Worm (Caenorhabditis elegans) whole organism, early embryonic: ENCODE measurements around the gene vha-2.

Source experiments
- B0310.2 ChIP-seq: sonication (generic microtip); optimal IDR thresholded peaks from 2 replicates; lab custom pipeline; 2016; ENCODE audit warnings: mild to moderate bottlenecking, missing genetic modification characterization, missing compliant biosample characterization
- F13C5.2 ChIP-seq: sonication (generic microtip); optimal IDR thresholded peaks from 2 replicates; lab custom pipeline; 2017; ENCODE audit warnings: mild to moderate bottlenecking, missing genetic modification characterization, inconsistent platforms, missing compliant biosample characterization
- aly-1 ChIP-seq: sonication (generic microtip); optimal IDR thresholded peaks from 2 replicates; lab custom pipeline; 2016; ENCODE audit warnings: missing genetic modification characterization, missing compliant biosample characterization
- ama-1 ChIP-seq: fragments of 150-350 bp; optimal IDR thresholded peaks from 2 replicates; lab custom pipeline; 2014
- ets-7 ChIP-seq: sonication (generic microtip); optimal IDR thresholded peaks from 2 replicates; lab custom pipeline; 2016; ENCODE audit warnings: missing genotype, missing genetic modification characterization, missing compliant biosample characterization
- flt-1 ChIP-seq: fragments of 200-800 bp; sonication (Bioruptor generic); IDR thresholded peaks from 2 replicates; pipeline ENCODE4 v1.3.6; 2022; ENCODE audit warnings: missing genetic modification characterization, missing compliant biosample characterization
- scrt-1 ChIP-seq: fragments of 200-800 bp; sonication (Bioruptor generic); IDR thresholded peaks from 2 replicates; pipeline ENCODE4 v1.3.6; 2022; ENCODE audit warnings: missing genetic modification characterization, missing compliant biosample characterization
- tra-4 ChIP-seq: sonication (generic microtip); optimal IDR thresholded peaks from 2 replicates; lab custom pipeline; 2017; ENCODE audit warnings: missing genetic modification characterization, missing compliant biosample characterization

DNA sequence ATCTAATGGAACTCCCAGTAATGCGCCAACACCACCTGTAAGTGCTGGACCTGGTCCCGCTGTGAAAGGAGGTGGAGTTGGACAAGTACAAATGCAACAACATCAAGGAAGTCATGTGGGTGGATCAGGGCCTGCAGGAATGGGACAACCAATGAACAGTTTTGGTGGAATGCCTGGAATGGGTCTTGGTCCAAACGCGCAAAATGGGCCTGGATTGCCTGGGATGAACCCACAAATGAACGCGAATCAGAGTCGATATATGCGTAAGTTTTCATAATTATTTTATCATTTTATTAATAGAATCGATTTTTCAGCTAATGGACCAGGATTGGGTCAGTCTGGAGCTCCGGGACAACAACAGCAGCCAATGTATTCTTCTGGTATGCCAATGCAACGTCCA is 9.6 kb upstream of the vha-2 start:
- no peak for TF ChIP-seq ama-1
- no peak for TF ChIP-seq B0310.2 (tag; lab: Kevin White, UChicago)
- TF ChIP-seq aly-1 (tag; lab: Kevin White, UChicago) = no peak
- no peak for TF ChIP-seq flt-1 (GFP tag; lab: Robert Waterston, UW)
- no peak for TF ChIP-seq ets-7 (tag; lab: Kevin White, UChicago)
- no peak for TF ChIP-seq tra-4 (tag; lab: Kevin White, UChicago)
- TF ChIP-seq F13C5.2 = no peak
- no peak for TF ChIP-seq scrt-1
